Fruit fly (Drosophila melanogaster): ENCODE data around the gene epsilonCOP.

- TF ChIP-seq CG8478 (optimal IDR thresholded peaks at IDR 0.05) (no peak), CTCF (optimal IDR thresholded peaks at IDR 0.05) (no peak)
Observed at dm6 chr2L:6463392-6463791, 25.5 kb upstream of the epsilonCOP start.

Data from S2 (cell line).